Worm (Caenorhabditis elegans) whole organism, L3 larva: ENCODE measurements around the gene srv-4.

Experiments used
- R02D3.7 ChIP-seq: fragments of 150-350 bp; optimal IDR thresholded peaks from 2 replicates; lab custom pipeline; 2014; ENCODE audit warnings: missing biosample characterization, missing genetic modification characterization
- ZK546.5 ChIP-seq: sonication (generic microtip); optimal IDR thresholded peaks from 2 replicates; lab custom pipeline; 2017; ENCODE audit warnings: missing biosample characterization, missing genetic modification characterization
- ceh-16 ChIP-seq: sonication (generic microtip); optimal IDR thresholded peaks from 2 replicates; lab custom pipeline; 2017; ENCODE audit warnings: missing biosample characterization, missing genetic modification characterization
- ceh-28 ChIP-seq: fragments of 150-350 bp; optimal IDR thresholded peaks from 2 replicates; lab custom pipeline; 2014; ENCODE audit warnings: missing biosample characterization, missing genetic modification reagents, missing genetic modification characterization
- ceh-82 ChIP-seq: fragments of 150-350 bp; optimal IDR thresholded peaks from 2 replicates; lab custom pipeline; 2014; ENCODE audit warnings: missing biosample characterization, missing genetic modification characterization
- ceh-9 ChIP-seq: sonication (generic microtip); optimal IDR thresholded peaks from 2 replicates; lab custom pipeline; 2018; ENCODE audit warnings: missing biosample characterization, missing genetic modification characterization
- egl-27 ChIP-seq: sonication (generic microtip); optimal IDR thresholded peaks from 4 replicates; lab custom pipeline; 2017; ENCODE audit warnings: missing biosample characterization, missing genetic modification reagents, missing genetic modification characterization
- egl-5 ChIP-seq: fragments of 150-350 bp; optimal IDR thresholded peaks from 2 replicates; lab custom pipeline; 2017; ENCODE audit warnings: missing biosample characterization, missing genetic modification reagents, missing genetic modification characterization, inconsistent platforms
- elt-2 ChIP-seq: sonication (generic microtip); optimal IDR thresholded peaks from 2 replicates; lab custom pipeline; 2016; ENCODE audit warnings: missing genetic modification reagents, mild to moderate bottlenecking, missing genetic modification characterization, missing compliant biosample characterization
- elt-3 ChIP-seq, 3 experiments: fragments of 150-350 bp in 1 of 3; sonication (generic microtip) in 2 of 3; optimal IDR thresholded peaks; 2 replicates in 2 of 3; 4 replicates in 1 of 3; lab custom pipeline; 2014 to 2017; ENCODE audit warnings: missing biosample characterization in 3 of 3, missing genetic modification characterization in 3 of 3
- eor-1 ChIP-seq, 2 experiments: fragments of 150-350 bp; optimal IDR thresholded peaks; 2 replicates each; lab custom pipeline; 2014 to 2018; ENCODE audit warnings: missing biosample characterization in 2 of 2, missing genetic modification characterization in 2 of 2
- fkh-2 ChIP-seq: fragments of 150-350 bp; optimal IDR thresholded peaks from 2 replicates; lab custom pipeline; 2014; ENCODE audit warnings: missing biosample characterization, missing genetic modification reagents, missing genetic modification characterization
- hmg-11 ChIP-seq: sonication (generic microtip); optimal IDR thresholded peaks from 2 replicates; lab custom pipeline; 2016; ENCODE audit warnings: missing genetic modification characterization, missing compliant biosample characterization
- jun-1 ChIP-seq: fragments of 150-350 bp; optimal IDR thresholded peaks from 2 replicates; lab custom pipeline; 2014; ENCODE audit warnings: missing biosample characterization, missing genetic modification reagents, missing genetic modification characterization
- lin-15B ChIP-seq: fragments of 150-350 bp; optimal IDR thresholded peaks from 2 replicates; lab custom pipeline; 2014; ENCODE audit warnings: missing biosample characterization, missing genetic modification characterization
- lsy-12 ChIP-seq: sonication (generic microtip); optimal IDR thresholded peaks from 2 replicates; lab custom pipeline; 2016; ENCODE audit warnings: mild to moderate bottlenecking, missing genetic modification characterization, missing compliant biosample characterization
- mdl-1 ChIP-seq: fragments of 150-350 bp; optimal IDR thresholded peaks from 2 replicates; lab custom pipeline; 2014; ENCODE audit warnings: missing biosample characterization, missing genetic modification characterization
- mml-1 ChIP-seq: fragments of 150-350 bp; sonication (generic microtip); optimal IDR thresholded peaks from 3 replicates; lab custom pipeline; 2014; ENCODE audit warnings: missing biosample characterization, missing genetic modification characterization
- nfya-1 ChIP-seq: sonication (generic microtip); optimal IDR thresholded peaks from 2 replicates; lab custom pipeline; 2017; ENCODE audit warnings: missing genetic modification characterization, mild to moderate bottlenecking, missing compliant biosample characterization, antibody characterized with exemption, moderate library complexity; ENCODE audit not compliant: insufficient read depth
- nhr-11 ChIP-seq: fragments of 150-350 bp; optimal IDR thresholded peaks from 2 replicates; lab custom pipeline; 2014; ENCODE audit warnings: missing biosample characterization, missing genetic modification characterization
- nhr-237 ChIP-seq: fragments of 150-350 bp; optimal IDR thresholded peaks from 2 replicates; lab custom pipeline; 2014; ENCODE audit warnings: missing biosample characterization, missing genetic modification characterization
- nhr-25 ChIP-seq: sonication (generic microtip); optimal IDR thresholded peaks from 2 replicates; lab custom pipeline; 2017; ENCODE audit warnings: missing biosample characterization, missing genetic modification characterization
- nhr-28 ChIP-seq: fragments of 150-350 bp; optimal IDR thresholded peaks from 2 replicates; lab custom pipeline; 2014; ENCODE audit warnings: missing biosample characterization, missing genetic modification characterization
- nhr-67 ChIP-seq: fragments of 150-350 bp; optimal IDR thresholded peaks from 2 replicates; lab custom pipeline; 2014; ENCODE audit warnings: missing biosample characterization, missing genetic modification characterization
- nhr-76 ChIP-seq: fragments of 150-350 bp; sonication (generic microtip); optimal IDR thresholded peaks from 5 replicates; lab custom pipeline; 2014; ENCODE audit warnings: missing biosample characterization, missing genetic modification characterization
- nhr-77 ChIP-seq: fragments of 150-350 bp; optimal IDR thresholded peaks from 2 replicates; lab custom pipeline; 2014; ENCODE audit warnings: missing biosample characterization, missing genetic modification characterization
- pha-4 ChIP-seq: fragments of 150-350 bp; optimal IDR thresholded peaks from 2 replicates; lab custom pipeline; 2014; ENCODE audit warnings: missing biosample characterization, missing genetic modification reagents, missing genetic modification characterization
- pqm-1 ChIP-seq: fragments of 150-350 bp; optimal IDR thresholded peaks from 2 replicates; lab custom pipeline; 2017; ENCODE audit warnings: missing biosample characterization, missing genetic modification characterization, inconsistent platforms
- sea-2 ChIP-seq: fragments of 150-350 bp; sonication (generic microtip); optimal IDR thresholded peaks from 4 replicates; lab custom pipeline; 2014; ENCODE audit warnings: missing biosample characterization, missing genetic modification reagents, missing genetic modification characterization
- snpc-4 ChIP-seq: fragments of 150-350 bp; optimal IDR thresholded peaks from 2 replicates; lab custom pipeline; 2014; ENCODE audit warnings: missing biosample characterization, missing genetic modification characterization
- tbx-2 ChIP-seq: sonication (generic microtip); optimal IDR thresholded peaks from 2 replicates; lab custom pipeline; 2016; ENCODE audit warnings: mild to moderate bottlenecking, missing genetic modification characterization, missing compliant biosample characterization
- unc-39 ChIP-seq: sonication (generic microtip); optimal IDR thresholded peaks from 4 replicates; lab custom pipeline; 2017; ENCODE audit warnings: missing biosample characterization, missing genetic modification characterization
- zag-1 ChIP-seq: fragments of 150-350 bp; optimal IDR thresholded peaks from 2 replicates; lab custom pipeline; 2014; ENCODE audit warnings: missing biosample characterization, missing genetic modification characterization
- ztf-11 ChIP-seq: fragments of 150-350 bp; optimal IDR thresholded peaks from 2 replicates; lab custom pipeline; 2014; ENCODE audit warnings: missing biosample characterization, missing genetic modification characterization
- ztf-4 ChIP-seq: fragments of 150-350 bp; optimal IDR thresholded peaks from 2 replicates; lab custom pipeline; 2014; ENCODE audit warnings: missing biosample characterization, missing genetic modification characterization

srv-4 gene

ce11 chrIV:4264649-4265048 lies 23.6 kb downstream of the srv-4 start:
- no peak for TF ChIP-seq elt-2 (tag; lab: Kevin White, UChicago)
- TF ChIP-seq sea-2 = no peak
- TF ChIP-seq nhr-67 (tag; lab: Kevin White, UChicago) = no peak
- no peak for TF ChIP-seq pha-4 (tag; lab: Kevin White, UChicago)
- no peak for TF ChIP-seq jun-1 (tag; lab: Kevin White, UChicago)
- no peak for TF ChIP-seq egl-27 (tag; lab: Kevin White, UChicago)
- no peak for TF ChIP-seq unc-39 (tag; lab: Kevin White, UChicago)
- TF ChIP-seq ceh-16 (tag; lab: Kevin White, UChicago) = no peak

ce11 chrIV:4262993-4263392 lies 25.2 kb downstream of the srv-4 start, which contains the start of gene col-33:
TSS of gene col-33 (plus strand) at chrIV:4263293.
- TF ChIP-seq elt-3 (tag; optimal IDR thresholded peaks at IDR 0.05; lab: Kevin White, UChicago) = no peak
- TF ChIP-seq fkh-2 = no peak
- no peak for TF ChIP-seq jun-1 (tag; lab: Kevin White, UChicago)
- TF ChIP-seq pqm-1 = no peak
- no peak for TF ChIP-seq mdl-1 (tag; lab: Kevin White, UChicago)
- TF ChIP-seq snpc-4 (tag; lab: Kevin White, UChicago) = no peak
- TF ChIP-seq zag-1 (tag; lab: Kevin White, UChicago) = no peak
- TF ChIP-seq sea-2 = no peak
- TF ChIP-seq nhr-77 (tag; lab: Kevin White, UChicago) = no peak
- TF ChIP-seq lin-15B = no peak
- TF ChIP-seq mml-1 (tag; lab: Kevin White, UChicago) = no peak
- TF ChIP-seq tbx-2 (tag; lab: Kevin White, UChicago) = no peak
- TF ChIP-seq ZK546.5 (tag; lab: Kevin White, UChicago) = no peak
- no peak for TF ChIP-seq ztf-4 (tag; lab: Kevin White, UChicago)
- TF ChIP-seq, all 47 proteins: peak for 0

- TF ChIP-seq elt-2 (tag; lab: Kevin White, UChicago) = peak; percentile 82
- TF ChIP-seq sea-2 = no peak
- no peak for TF ChIP-seq mml-1 (tag; lab: Kevin White, UChicago)
- TF ChIP-seq eor-1 (tag; optimal IDR thresholded peaks at IDR 0.05; lab: Kevin White, UChicago) = no peak
- TF ChIP-seq ztf-11 (tag; lab: Kevin White, UChicago) = no peak
- TF ChIP-seq jun-1 (tag; lab: Kevin White, UChicago) = peak; percentile 3
- TF ChIP-seq R02D3.7 (tag; lab: Kevin White, UChicago) = no peak
- peak; percentile 12 for TF ChIP-seq pqm-1
These were observed 28.8 kb downstream of the srv-4 start for ce11 chrIV:4259433-4259832.

ce11 chrIV:4254989-4255582 lies 33.1 kb downstream of the srv-4 start:
- TF ChIP-seq nhr-77 (tag; lab: Kevin White, UChicago) = no peak

- TF ChIP-seq unc-39 (tag; lab: Kevin White, UChicago) = no peak
- TF ChIP-seq nhr-25 = no peak
- no peak for TF ChIP-seq ceh-82 (tag; lab: Kevin White, UChicago)
- TF ChIP-seq nhr-28 (tag; lab: Kevin White, UChicago) = no peak
- TF ChIP-seq eor-1 (tag; optimal IDR thresholded peaks at IDR 0.05; lab: Kevin White, UChicago) = no peak
- TF ChIP-seq nfya-1 (tag; lab: Kevin White, UChicago) = no peak
- no peak for TF ChIP-seq ceh-9 (tag; lab: Kevin White, UChicago)
- no peak for TF ChIP-seq nhr-237 (tag; lab: Kevin White, UChicago)
- no peak for TF ChIP-seq nhr-77 (tag; lab: Kevin White, UChicago)
- TF ChIP-seq lsy-12 = no peak
- TF ChIP-seq jun-1 (tag; lab: Kevin White, UChicago) = no peak
- TF ChIP-seq egl-5 (tag; lab: Kevin White, UChicago) = no peak
- no peak for TF ChIP-seq ceh-28 (tag; lab: Kevin White, UChicago)
- TF ChIP-seq fkh-2 = no peak
- TF ChIP-seq nhr-11 (tag; lab: Kevin White, UChicago) = no peak
- no peak for TF ChIP-seq hmg-11 (tag; lab: Kevin White, UChicago)
- no peak for TF ChIP-seq egl-27 (tag; lab: Kevin White, UChicago)
- no peak for TF ChIP-seq nhr-76
- TF ChIP-seq, all 47 proteins: peak for 0
These were observed 40.5 kb downstream of the srv-4 start, which contains the start of gene ama-1 for ce11 chrIV:4247770-4248169. TSS of gene ama-1 (plus strand) at chrIV:4248070.
